Fruit fly (Drosophila melanogaster): ENCODE measurements around the gene CG7148.

Gene CG7148

DNA sequence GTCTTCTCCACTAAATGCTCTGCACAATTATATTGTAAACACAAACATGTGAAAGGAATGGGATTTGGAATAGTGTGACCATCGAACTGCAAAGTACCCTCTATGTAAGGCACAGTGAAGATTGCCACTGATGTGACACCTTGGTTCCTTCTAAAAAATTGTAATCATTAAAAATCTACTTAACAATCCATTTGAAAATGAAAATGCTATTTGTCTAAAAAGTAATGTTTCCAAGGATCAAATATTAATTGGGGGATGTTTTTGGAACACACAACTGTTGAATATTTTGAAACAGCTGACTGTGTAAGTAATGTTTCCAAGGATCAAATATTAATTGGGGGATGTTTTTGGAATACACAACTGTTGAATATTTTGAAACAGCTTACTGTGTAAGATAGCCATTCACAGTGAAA lies 3.9 kb downstream of the CG7148 start, which contains the start of gene CG32448 (continued):
- TF ChIP-seq CG3163 (GFP tag; optimal IDR thresholded peaks at IDR 0.05) (peak; percentile 14), CG15479 (GFP tag; optimal IDR thresholded peaks at IDR 0.05) (no peak), da (GFP tag; optimal IDR thresholded peaks at IDR 0.05) (no peak), CG11560 (tag; IDR thresholded peaks at IDR 0.05) (no peak), CG6813 (GFP tag; optimal IDR thresholded peaks at IDR 0.05) (peak; percentile 6), CG4404 (GFP tag; IDR thresholded peaks at IDR 0.05) (peak; percentile 53), Oli (tag; optimal IDR thresholded peaks at IDR 0.05) (peak; percentile 34), CG9797 (GFP tag; optimal IDR thresholded peaks at IDR 0.05) (peak; percentile 68), Oaz (GFP tag; IDR thresholded peaks at IDR 0.05) (peak; percentile 30; the same call in 1 of the 2 replicates), Atf-2 (GFP tag; optimal IDR thresholded peaks at IDR 0.05) (peak; percentile 49), CG30431 (GFP tag; optimal IDR thresholded peaks at IDR 0.05) (peak; percentile 34), CG15601 (tag; optimal IDR thresholded peaks at IDR 0.05) (peak; percentile 11), Lhr (GFP tag; optimal IDR thresholded peaks at IDR 0.05) (no peak), CG8359 (GFP tag; optimal IDR thresholded peaks at IDR 0.05; ENCODE audit: borderline replicate concordance) (no peak), ranshi (GFP tag; IDR thresholded peaks at IDR 0.05) (peak; percentile 71), btn (GFP tag; optimal IDR thresholded peaks at IDR 0.05) (peak; percentile 28), CG2875 (GFP tag; optimal IDR thresholded peaks at IDR 0.05) (no peak), Spps (tag; optimal IDR thresholded peaks at IDR 0.05) (peak; percentile 36), sob (GFP tag; IDR thresholded peaks at IDR 0.05) (peak; percentile 75), ap (GFP tag; IDR thresholded peaks at IDR 0.05) (0 out of 2 replicates have a peak, but pooled peaks have one; percentile 42), CG8478 (optimal IDR thresholded peaks at IDR 0.05) (no peak), oc (tag; optimal IDR thresholded peaks at IDR 0.05) (peak; percentile 56), ttk (GFP tag; IDR thresholded peaks at IDR 0.05) (peak; percentile 78), Mad (GFP tag; optimal IDR thresholded peaks at IDR 0.05) (no peak), pan (optimal IDR thresholded peaks at IDR 0.05) (no peak), pan (GFP tag; optimal IDR thresholded peaks at IDR 0.05 in 1 of 2, IDR thresholded peaks at IDR 0.05 in 1 of 2) (peak in 1 of 2 experiments; percentile 83), CG10979 (tag; optimal IDR thresholded peaks at IDR 0.05) (peak; percentile 44), CG16863 (GFP tag; optimal IDR thresholded peaks at IDR 0.05) (peak; percentile 38), CG2116 (GFP tag; optimal IDR thresholded peaks at IDR 0.05) (peak; percentile 35), CG34224 (GFP tag; IDR thresholded peaks at IDR 0.05; ENCODE audit: partially characterized antibody) (no peak), lov (optimal IDR thresholded peaks at IDR 0.05) (no peak), lov (GFP tag; IDR thresholded peaks at IDR 0.05) (0 out of 3 replicates have a peak, but pooled peaks have one; percentile 40), h (optimal IDR thresholded peaks at IDR 0.05) (no peak), NC2α (GFP tag; optimal IDR thresholded peaks at IDR 0.05) (peak; percentile 30), Jarid2 (GFP tag; optimal IDR thresholded peaks at IDR 0.05) (no peak), CG10462 (GFP tag; optimal IDR thresholded peaks at IDR 0.05) (no peak), CG17802 (tag; optimal IDR thresholded peaks at IDR 0.05) (peak; percentile 42), esg (GFP tag; conservative IDR thresholded peaks at IDR 0.05) (peak; percentile 54), CG12744 (GFP tag; optimal IDR thresholded peaks at IDR 0.05) (no peak), C15 (GFP tag; IDR thresholded peaks at IDR 0.05) (peak; percentile 60; the same call in 1 of the 3 replicates), Hr3 (GFP tag; optimal IDR thresholded peaks at IDR 0.05) (peak; percentile 35), pfk (GFP tag; optimal IDR thresholded peaks at IDR 0.05) (no peak), CG6689 (GFP tag; IDR thresholded peaks at IDR 0.05) (peak; percentile 65), CG17186 (GFP tag; optimal IDR thresholded peaks at IDR 0.05) (no peak), ind (GFP tag; optimal IDR thresholded peaks at IDR 0.05) (peak; percentile 73), pnt (GFP tag; optimal IDR thresholded peaks at IDR 0.05) (peak; percentile 54), row (GFP tag; IDR thresholded peaks at IDR 0.05) (peak; percentile 93), CG4707 (GFP tag; optimal IDR thresholded peaks at IDR 0.05) (no peak), NfI (GFP tag; optimal IDR thresholded peaks at IDR 0.05) (peak; percentile 56), HLHmδ (GFP tag; optimal IDR thresholded peaks at IDR 0.05) (no peak), en (GFP tag; optimal IDR thresholded peaks at IDR 0.05) (peak; percentile 47), CG7786 (GFP tag; optimal IDR thresholded peaks at IDR 0.05) (peak; percentile 66)
